Worm (Caenorhabditis elegans): ENCODE measurements around the gene C16C10.2.

ce11 chrIII:4190241-4190640 is 11.8 kb upstream of the C16C10.2 start, which contains the start of gene spp-28:
- TF ChIP-seq ceh-36 (tag; optimal IDR thresholded peaks at IDR 0.05) (no peak), flt-1 (GFP tag; IDR thresholded peaks at IDR 0.05) (no peak), ama-1 (optimal IDR thresholded peaks at IDR 0.05) (no peak), scrt-1 (GFP tag; IDR thresholded peaks at IDR 0.05) (no peak)
